Worm (Caenorhabditis elegans) whole organism, L1 larva: ENCODE measurements around the gene F37B12.3.
A peak's percentile ranks its signal among the peaks of the same experiment; 100 is the strongest.

ENCODE experiments used
- C04F5.9 ChIP-seq: sonication (generic microtip); optimal IDR thresholded peaks from 2 replicates; lab custom pipeline; 2016; ENCODE audit warnings: missing genetic modification characterization, missing compliant biosample characterization
- F16B12.6 ChIP-seq: fragments of 150-350 bp; optimal IDR thresholded peaks from 2 replicates; lab custom pipeline; 2014; ENCODE audit warnings: missing biosample characterization, missing genetic modification characterization
- Y116A8C.19 ChIP-seq: sonication (generic microtip); optimal IDR thresholded peaks from 2 replicates; lab custom pipeline; 2016; ENCODE audit warnings: missing compliant biosample characterization, missing genetic modification characterization, borderline replicate concordance
- aha-1 ChIP-seq: fragments of 150-350 bp; optimal IDR thresholded peaks from 2 replicates; lab custom pipeline; 2014; ENCODE audit warnings: missing biosample characterization, missing genetic modification characterization
- ceh-82 ChIP-seq, 3 experiments: fragments of 150-350 bp in 1 of 3; sonication (generic microtip) in 2 of 3; optimal IDR thresholded peaks; 2 replicates each; lab custom pipeline; 2014 to 2017; ENCODE audit warnings: missing biosample characterization in 3 of 3, missing genetic modification characterization in 3 of 3
- ceh-88 ChIP-seq: fragments of 200-800 bp; sonication (Bioruptor generic); IDR thresholded peaks from 2 replicates; pipeline ENCODE4 v1.3.6; 2022; ENCODE audit warnings: missing genetic modification characterization, missing compliant biosample characterization
- ces-1 ChIP-seq: fragments of 150-350 bp; optimal IDR thresholded peaks from 2 replicates; lab custom pipeline; 2014; ENCODE audit warnings: missing biosample characterization, missing genetic modification reagents, missing genetic modification characterization
- efl-1 ChIP-seq, 4 experiments: fragments of 150-350 bp; optimal IDR thresholded peaks in 3 of 4; peaks in 1 of 4; 1 replicate in 1 of 4; 2 replicates in 3 of 4; lab custom pipeline; 2014; ENCODE audit warnings: missing biosample characterization in 2 of 4, missing genetic modification characterization in 2 of 4, missing genetic modification reagents in 2 of 4
- egl-13 ChIP-seq: sonication (generic microtip); optimal IDR thresholded peaks from 2 replicates; lab custom pipeline; 2016; ENCODE audit warnings: missing genotype, missing genetic modification reagents, missing genetic modification characterization, missing compliant biosample characterization
- ets-5 ChIP-seq: fragments of 200-800 bp; sonication (Bioruptor generic); IDR thresholded peaks from 2 replicates; pipeline ENCODE4 v1.3.6; 2022; ENCODE audit warnings: missing genetic modification characterization, missing compliant biosample characterization
- fkh-10 ChIP-seq: sonication (generic microtip); optimal IDR thresholded peaks from 2 replicates; lab custom pipeline; 2017; ENCODE audit warnings: missing biosample characterization, missing genetic modification reagents, missing genetic modification characterization
- fkh-8 ChIP-seq: sonication (generic microtip); optimal IDR thresholded peaks from 2 replicates; lab custom pipeline; 2016; ENCODE audit warnings: mild to moderate bottlenecking, missing genetic modification characterization, missing compliant biosample characterization
- hlh-17 ChIP-seq: fragments of 200-800 bp; sonication (Bioruptor generic); optimal IDR thresholded peaks from 2 replicates; lab custom pipeline; 2018; ENCODE audit warnings: missing genetic modification characterization, mild to moderate bottlenecking, missing compliant biosample characterization, moderate library complexity, borderline replicate concordance
- hlh-4 ChIP-seq: sonication (generic microtip); optimal IDR thresholded peaks from 2 replicates; lab custom pipeline; 2016; ENCODE audit warnings: mild to moderate bottlenecking, missing genetic modification characterization, missing compliant biosample characterization
- hpl-2 ChIP-seq: fragments of 150-350 bp; optimal IDR thresholded peaks from 2 replicates; lab custom pipeline; 2014; ENCODE audit warnings: missing biosample characterization, missing genetic modification reagents, missing genetic modification characterization
- isw-1 ChIP-seq: fragments of 200-800 bp; sonication (Bioruptor generic); IDR thresholded peaks from 2 replicates; pipeline ENCODE4 v1.3.6; 2022; ENCODE audit warnings: missing genetic modification characterization, missing compliant biosample characterization
- lin-14 ChIP-seq: fragments of 200-800 bp; sonication (Bioruptor generic); optimal IDR thresholded peaks from 2 replicates; lab custom pipeline; 2018; ENCODE audit warnings: mild to moderate bottlenecking, missing genetic modification characterization, moderate library complexity, missing compliant biosample characterization
- lin-39 ChIP-seq: fragments of 150-350 bp; optimal IDR thresholded peaks from 2 replicates; lab custom pipeline; 2014; ENCODE audit warnings: missing biosample characterization, missing genetic modification reagents, missing genetic modification characterization
- lsy-2 ChIP-seq, 2 experiments: fragments of 150-350 bp; optimal IDR thresholded peaks; 2 replicates each; lab custom pipeline; 2014; ENCODE audit warnings: missing biosample characterization in 2 of 2, missing genetic modification characterization in 2 of 2
- mab-9 ChIP-seq: fragments of 200-800 bp; sonication (Bioruptor generic); IDR thresholded peaks from 2 replicates; pipeline ENCODE4 v1.3.6; 2022; ENCODE audit warnings: missing genetic modification reagents, missing genetic modification characterization, missing compliant biosample characterization
- nhr-11 ChIP-seq: fragments of 150-350 bp; optimal IDR thresholded peaks from 2 replicates; lab custom pipeline; 2014; ENCODE audit warnings: missing biosample characterization, missing genetic modification characterization
- nhr-12 ChIP-seq: sonication (generic microtip); optimal IDR thresholded peaks from 2 replicates; lab custom pipeline; 2017; ENCODE audit warnings: missing biosample characterization, missing genetic modification characterization
- nhr-19 ChIP-seq: fragments of 200-800 bp; sonication (Bioruptor generic); conservative IDR thresholded peaks from 2 replicates; pipeline ENCODE4 v1.3.6; 2022; ENCODE audit warnings: missing genetic modification characterization, missing compliant biosample characterization
- nhr-20 ChIP-seq: sonication (generic microtip); optimal IDR thresholded peaks from 2 replicates; lab custom pipeline; 2016; ENCODE audit warnings: mild to moderate bottlenecking, missing genetic modification characterization, missing compliant biosample characterization
- nhr-237 ChIP-seq: fragments of 150-350 bp; optimal IDR thresholded peaks from 2 replicates; lab custom pipeline; 2014; ENCODE audit warnings: missing biosample characterization, missing genetic modification characterization
- nhr-28 ChIP-seq: fragments of 150-350 bp; optimal IDR thresholded peaks from 2 replicates; lab custom pipeline; 2014; ENCODE audit warnings: missing biosample characterization, missing genetic modification characterization
- nhr-47 ChIP-seq: sonication (generic microtip); optimal IDR thresholded peaks from 2 replicates; lab custom pipeline; 2016; ENCODE audit warnings: mild to moderate bottlenecking, missing genetic modification characterization, moderate library complexity, missing compliant biosample characterization
- nhr-71 ChIP-seq: sonication (generic microtip); optimal IDR thresholded peaks from 2 replicates; lab custom pipeline; 2016; ENCODE audit warnings: mild to moderate bottlenecking, missing genetic modification characterization, moderate library complexity, missing compliant biosample characterization
- nhr-76 ChIP-seq: sonication (generic microtip); optimal IDR thresholded peaks from 2 replicates; lab custom pipeline; 2017; ENCODE audit warnings: missing biosample characterization, missing genetic modification characterization
- pag-3 ChIP-seq: sonication (generic microtip); optimal IDR thresholded peaks from 2 replicates; lab custom pipeline; 2017; ENCODE audit warnings: missing genetic modification characterization, mild to moderate bottlenecking, missing compliant biosample characterization, antibody characterized with exemption, borderline replicate concordance; ENCODE audit not compliant: insufficient read depth
- pax-3 ChIP-seq: fragments of 200-800 bp; sonication (Bioruptor generic); optimal IDR thresholded peaks from 2 replicates; lab custom pipeline; 2018; ENCODE audit warnings: mild to moderate bottlenecking, missing genetic modification characterization, moderate library complexity, missing compliant biosample characterization
- rnt-1 ChIP-seq: sonication (generic microtip); optimal IDR thresholded peaks from 2 replicates; lab custom pipeline; 2016; ENCODE audit warnings: mild to moderate bottlenecking, missing genetic modification characterization, moderate library complexity, missing compliant biosample characterization
- sptf-1 ChIP-seq: fragments of 150-350 bp; optimal IDR thresholded peaks from 2 replicates; lab custom pipeline; 2014; ENCODE audit warnings: missing biosample characterization, missing genetic modification characterization
- sup-37 ChIP-seq: fragments of 200-800 bp; sonication (Bioruptor generic); optimal IDR thresholded peaks from 2 replicates; lab custom pipeline; 2018; ENCODE audit warnings: mild to moderate bottlenecking, missing genetic modification characterization, missing compliant biosample characterization
- swsn-7 ChIP-seq: sonication (generic microtip); optimal IDR thresholded peaks from 2 replicates; lab custom pipeline; 2016; ENCODE audit warnings: missing genetic modification characterization, missing compliant biosample characterization
- tbx-2 ChIP-seq: sonication (generic microtip); optimal IDR thresholded peaks from 2 replicates; lab custom pipeline; 2016; ENCODE audit warnings: missing genetic modification characterization, missing compliant biosample characterization
- unc-30 ChIP-seq: sonication (generic microtip); optimal IDR thresholded peaks from 2 replicates; lab custom pipeline; 2017; ENCODE audit warnings: missing biosample characterization, missing genetic modification characterization
- unc-98 ChIP-seq: fragments of 200-800 bp; sonication (Bioruptor generic); IDR thresholded peaks from 2 replicates; pipeline ENCODE4 v1.3.6; 2022; ENCODE audit warnings: missing genetic modification characterization, missing compliant biosample characterization
- xbp-1 ChIP-seq: sonication (generic microtip); optimal IDR thresholded peaks from 2 replicates; lab custom pipeline; 2016; ENCODE audit warnings: missing genetic modification characterization, missing compliant biosample characterization
- zag-1 ChIP-seq: fragments of 150-350 bp; optimal IDR thresholded peaks from 2 replicates; lab custom pipeline; 2014; ENCODE audit warnings: missing biosample characterization, missing genetic modification characterization
- zip-4 ChIP-seq: fragments of 200-800 bp; sonication (Bioruptor generic); optimal IDR thresholded peaks from 2 replicates; lab custom pipeline; 2018; ENCODE audit warnings: mild to moderate bottlenecking, missing genetic modification characterization, moderate library complexity, missing compliant biosample characterization
- ztf-11 ChIP-seq, 2 experiments: sonication (generic microtip); optimal IDR thresholded peaks; 2 replicates each; lab custom pipeline; 2016 to 2017; ENCODE audit warnings: missing genetic modification characterization in 2 of 2, missing biosample characterization in 1 of 2, missing compliant biosample characterization in 1 of 2

The F37B12.3 gene

DNA sequence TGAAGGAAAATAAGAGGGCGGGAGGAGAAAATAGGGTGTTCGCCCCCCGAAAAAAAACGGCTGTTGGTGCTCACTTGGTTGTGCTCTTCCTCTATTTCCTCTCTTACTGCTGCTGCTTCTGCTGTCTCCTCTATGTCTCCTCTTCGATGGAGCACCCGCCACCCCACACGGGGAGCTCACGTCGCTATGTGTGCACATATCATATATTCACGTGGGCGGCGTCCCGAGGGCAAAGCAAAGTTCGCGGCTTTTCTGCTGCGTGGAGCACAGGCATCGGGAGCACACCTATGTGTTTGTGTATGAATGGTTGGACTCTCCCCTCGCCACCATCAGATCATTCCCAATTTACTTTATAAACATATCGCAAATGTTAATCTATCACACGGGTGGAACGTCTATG lies 27.9 kb downstream of the F37B12.3 start (continued):
- TF ChIP-seq nhr-11 (tag; lab: Kevin White, UChicago) (no peak), nhr-20 (tag; lab: Kevin White, UChicago) (peak; percentile 14), ets-5 (GFP tag; lab: Robert Waterston, UW) (no peak), ces-1 (no peak), fkh-10 (GFP tag; lab: Kevin White, UChicago) (no peak), unc-30 (tag; lab: Kevin White, UChicago) (no peak), egl-13 (tag; lab: Kevin White, UChicago) (peak; percentile 2), nhr-47 (peak; percentile 19), ceh-88 (GFP tag; lab: Robert Waterston, UW) (no peak), tbx-2 (tag; lab: Kevin White, UChicago) (peak; percentile 10), F16B12.6 (tag; lab: Kevin White, UChicago) (no peak), nhr-76 (tag; lab: Kevin White, UChicago) (no peak), xbp-1 (tag; lab: Kevin White, UChicago) (peak; percentile 30), Y116A8C.19 (tag; lab: Kevin White, UChicago) (no peak), lin-14 (GFP tag; lab: Kevin White, UChicago) (peak; percentile 67), nhr-237 (tag; lab: Kevin White, UChicago) (no peak), hlh-17 (GFP tag; lab: Kevin White, UChicago) (no peak), C04F5.9 (tag; lab: Kevin White, UChicago) (no peak), swsn-7 (tag; lab: Kevin White, UChicago) (peak; percentile 16), lin-39 (tag; lab: Kevin White, UChicago) (no peak), lsy-2 (tag; optimal IDR thresholded peaks at IDR 0.05; lab: Kevin White, UChicago) (peak in 1 of 2 experiments; percentile 0), zip-4 (GFP tag; lab: Kevin White, UChicago) (no peak), unc-98 (no peak), hlh-4 (tag; lab: Kevin White, UChicago) (no peak), nhr-12 (tag; lab: Kevin White, UChicago) (no peak), hpl-2 (no peak), zag-1 (tag; lab: Kevin White, UChicago) (no peak), aha-1 (tag; lab: Kevin White, UChicago) (no peak), mab-9 (GFP tag; lab: Robert Waterston, UW) (no peak), pax-3 (tag; lab: Kevin White, UChicago) (no peak), nhr-28 (tag; lab: Kevin White, UChicago) (no peak), efl-1 (optimal IDR thresholded peaks at IDR 0.05; lab: Kevin White, UChicago) (no peak), efl-1 (GFP tag; optimal IDR thresholded peaks at IDR 0.05 in 1 of 2; lab: Kevin White, UChicago) (peak in 1 of 2 experiments; percentile 93), rnt-1 (tag; lab: Kevin White, UChicago) (no peak)

DNA sequence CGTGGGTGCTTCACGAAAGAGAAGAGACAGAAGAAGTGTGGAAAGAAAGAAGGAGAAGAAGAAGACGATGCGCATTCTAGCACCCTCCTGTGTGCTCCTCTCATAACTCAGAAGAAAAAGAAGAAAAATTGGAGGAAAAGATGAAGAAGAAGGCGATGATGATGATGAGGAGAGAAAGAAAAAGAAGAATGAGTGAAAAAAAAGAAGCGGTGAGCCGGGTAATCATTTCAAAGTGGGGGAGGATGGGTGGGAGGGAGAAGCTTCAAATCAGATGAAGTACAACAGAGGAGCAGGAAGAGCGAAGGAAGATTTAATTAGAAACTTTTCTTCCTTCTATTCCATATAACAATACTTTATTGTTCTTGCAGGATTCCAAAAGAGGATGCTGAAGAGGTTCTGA lies 30.5 kb downstream of the F37B12.3 start:
- TF ChIP-seq sptf-1 (no peak), zag-1 (tag; lab: Kevin White, UChicago) (no peak), nhr-19 (no peak), fkh-8 (tag; lab: Kevin White, UChicago) (no peak), nhr-71 (no peak), sup-37 (GFP tag; lab: Kevin White, UChicago) (no peak), isw-1 (no peak), ztf-11 (tag; optimal IDR thresholded peaks at IDR 0.05; lab: Kevin White, UChicago) (no peak), lin-14 (GFP tag; lab: Kevin White, UChicago) (peak; percentile 74), swsn-7 (tag; lab: Kevin White, UChicago) (no peak), pag-3 (tag; lab: Kevin White, UChicago) (no peak), ceh-82 (tag; optimal IDR thresholded peaks at IDR 0.05; lab: Kevin White, UChicago) (peak in 1 of 3 experiments; percentile 12)
